Worm (Caenorhabditis elegans) whole organism, L2 larva: ENCODE results near the gene C24A8.5.

Experiments
- C34F6.9 ChIP-seq: fragments of 150-350 bp; optimal IDR thresholded peaks from 2 replicates; lab custom pipeline; 2014; ENCODE audit warnings: missing biosample characterization, missing genetic modification characterization
- R02D3.7 ChIP-seq: fragments of 150-350 bp; optimal IDR thresholded peaks from 2 replicates; lab custom pipeline; 2014; ENCODE audit warnings: missing biosample characterization, missing genetic modification characterization
- ZK546.5 ChIP-seq: sonication (generic microtip); optimal IDR thresholded peaks from 2 replicates; lab custom pipeline; 2017; ENCODE audit warnings: missing biosample characterization, missing genetic modification characterization
- alr-1 ChIP-seq: fragments of 150-350 bp; optimal IDR thresholded peaks from 2 replicates; lab custom pipeline; 2014; ENCODE audit warnings: missing biosample characterization, missing genetic modification characterization
- aly-2 ChIP-seq: fragments of 150-350 bp; optimal IDR thresholded peaks from 2 replicates; lab custom pipeline; 2014; ENCODE audit warnings: missing biosample characterization, missing genetic modification characterization
- ama-1 ChIP-seq: fragments of 150-350 bp; optimal IDR thresholded peaks from 2 replicates; lab custom pipeline; 2018; ENCODE audit warnings: inconsistent platforms
- blmp-1 ChIP-seq: sonication (generic microtip); optimal IDR thresholded peaks from 2 replicates; lab custom pipeline; 2017; ENCODE audit warnings: missing genetic modification characterization, mild to moderate bottlenecking, missing compliant biosample characterization, antibody characterized with exemption, moderate library complexity; ENCODE audit not compliant: insufficient read depth
- ceh-82 ChIP-seq: fragments of 150-350 bp; optimal IDR thresholded peaks from 2 replicates; lab custom pipeline; 2014; ENCODE audit warnings: missing biosample characterization, missing genetic modification characterization
- crh-2 ChIP-seq: sonication (generic microtip); optimal IDR thresholded peaks from 2 replicates; lab custom pipeline; 2017; ENCODE audit warnings: missing biosample characterization, missing genetic modification characterization
- dmd-4 ChIP-seq: sonication (generic microtip); optimal IDR thresholded peaks from 2 replicates; lab custom pipeline; 2017; ENCODE audit warnings: missing biosample characterization, missing genetic modification characterization
- egl-27 ChIP-seq: sonication (generic microtip); optimal IDR thresholded peaks from 3 replicates; lab custom pipeline; 2017; ENCODE audit warnings: missing biosample characterization, missing genetic modification reagents, missing genetic modification characterization
- fos-1 ChIP-seq: fragments of 150-350 bp; optimal IDR thresholded peaks from 2 replicates; lab custom pipeline; 2014; ENCODE audit warnings: missing biosample characterization, missing genetic modification characterization
- lin-11 ChIP-seq: fragments of 150-350 bp; sonication (generic microtip); optimal IDR thresholded peaks from 2 replicates; lab custom pipeline; 2014; ENCODE audit warnings: missing biosample characterization, missing genetic modification characterization, inconsistent platforms, mixed read lengths
- lin-13 ChIP-seq: fragments of 150-350 bp; optimal IDR thresholded peaks from 2 replicates; lab custom pipeline; 2014; ENCODE audit warnings: missing biosample characterization, missing genetic modification reagents, missing genetic modification characterization
- lin-39 ChIP-seq: fragments of 150-350 bp; optimal IDR thresholded peaks from 2 replicates; lab custom pipeline; 2014; ENCODE audit warnings: missing biosample characterization, missing genetic modification reagents, missing genetic modification characterization
- lsy-2 ChIP-seq, 2 experiments: fragments of 150-350 bp in 1 of 2; sonication (generic microtip) in 1 of 2; optimal IDR thresholded peaks; 2 replicates each; lab custom pipeline; 2014 to 2017; ENCODE audit warnings: missing biosample characterization in 2 of 2, missing genetic modification characterization in 2 of 2
- mbf-1 ChIP-seq: sonication (generic microtip); optimal IDR thresholded peaks from 2 replicates; lab custom pipeline; 2017; ENCODE audit warnings: missing biosample characterization, missing genetic modification characterization
- nhr-10 ChIP-seq: sonication (generic microtip); optimal IDR thresholded peaks from 2 replicates; lab custom pipeline; 2017; ENCODE audit warnings: missing biosample characterization, missing genetic modification characterization
- nhr-11 ChIP-seq: fragments of 150-350 bp; optimal IDR thresholded peaks from 2 replicates; lab custom pipeline; 2014; ENCODE audit warnings: missing biosample characterization, missing genetic modification characterization
- nhr-12 ChIP-seq: fragments of 150-350 bp; optimal IDR thresholded peaks from 2 replicates; lab custom pipeline; 2014; ENCODE audit warnings: missing biosample characterization, missing genetic modification characterization
- nhr-21 ChIP-seq: fragments of 150-350 bp; optimal IDR thresholded peaks from 2 replicates; lab custom pipeline; 2014; ENCODE audit warnings: missing biosample characterization, missing genetic modification characterization
- nhr-23 ChIP-seq: fragments of 150-350 bp; optimal IDR thresholded peaks from 2 replicates; lab custom pipeline; 2014; ENCODE audit warnings: missing biosample characterization, missing genetic modification reagents, missing genetic modification characterization
- nhr-237 ChIP-seq: fragments of 150-350 bp; optimal IDR thresholded peaks from 2 replicates; lab custom pipeline; 2014; ENCODE audit warnings: missing biosample characterization, missing genetic modification characterization
- nhr-25 ChIP-seq: fragments of 150-350 bp; sonication (generic microtip); optimal IDR thresholded peaks from 3 replicates; lab custom pipeline; 2014; ENCODE audit warnings: missing biosample characterization, missing genetic modification characterization
- sem-4 ChIP-seq: fragments of 150-350 bp; optimal IDR thresholded peaks from 2 replicates; lab custom pipeline; 2014; ENCODE audit warnings: missing biosample characterization, missing genetic modification reagents, missing genetic modification characterization
- skn-1 ChIP-seq: sonication (generic microtip); optimal IDR thresholded peaks from 2 replicates; lab custom pipeline; 2017; ENCODE audit warnings: missing biosample characterization, missing genetic modification characterization
- sma-3 ChIP-seq: sonication (generic microtip); optimal IDR thresholded peaks from 2 replicates; lab custom pipeline; 2016; ENCODE audit warnings: missing genetic modification reagents, missing genetic modification characterization, missing compliant biosample characterization
- sma-9 ChIP-seq, 2 experiments: fragments of 150-350 bp in 1 of 2; sonication (generic microtip) in 1 of 2; optimal IDR thresholded peaks; 2 replicates each; lab custom pipeline; 2014 to 2016; ENCODE audit warnings: missing genetic modification characterization in 2 of 2, mild to moderate bottlenecking in 1 of 2, missing biosample characterization in 1 of 2, missing compliant biosample characterization in 1 of 2, missing genetic modification reagents in 1 of 2, moderate library complexity in 1 of 2
- snpc-4 ChIP-seq: fragments of 150-350 bp; optimal IDR thresholded peaks from 2 replicates; lab custom pipeline; 2014; ENCODE audit warnings: missing biosample characterization, missing genetic modification characterization
- unc-39 ChIP-seq: fragments of 150-350 bp; optimal IDR thresholded peaks from 2 replicates; lab custom pipeline; 2014; ENCODE audit warnings: missing biosample characterization, missing genetic modification characterization
- unc-62 ChIP-seq: fragments of 150-350 bp; optimal IDR thresholded peaks from 2 replicates; lab custom pipeline; 2014; ENCODE audit warnings: missing biosample characterization, missing genetic modification reagents, missing genetic modification characterization
- ztf-1 ChIP-seq: fragments of 200-800 bp; sonication (Bioruptor generic); conservative IDR thresholded peaks from 2 replicates; pipeline ENCODE4 v1.3.6; 2022; ENCODE audit warnings: missing genetic modification characterization, missing compliant biosample characterization
- ztf-11 ChIP-seq: sonication (generic microtip); optimal IDR thresholded peaks from 2 replicates; lab custom pipeline; 2017; ENCODE audit warnings: missing biosample characterization, missing genetic modification characterization
- ztf-4 ChIP-seq: fragments of 150-350 bp; optimal IDR thresholded peaks from 2 replicates; lab custom pipeline; 2014; ENCODE audit warnings: missing biosample characterization, missing genetic modification characterization

Gene C24A8.5

DNA sequence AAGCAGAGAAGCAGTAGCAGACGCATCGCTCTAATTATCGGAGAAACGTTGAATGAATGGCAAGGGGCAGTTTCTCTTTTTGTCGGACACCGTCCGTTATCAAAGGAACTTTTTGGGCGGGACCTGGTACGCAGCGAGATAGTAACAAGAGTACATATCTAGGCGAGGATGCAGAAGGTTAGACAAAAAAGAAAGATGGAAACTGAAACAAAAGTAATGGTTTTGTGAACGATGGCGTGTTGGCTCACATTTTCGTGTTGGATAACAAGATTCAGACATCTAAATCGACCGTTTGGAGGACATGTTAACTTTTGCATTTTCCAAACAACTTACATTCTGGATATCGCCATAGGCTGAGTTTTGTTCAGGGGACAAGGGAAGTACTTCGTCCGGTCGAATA, 28.8 kb upstream of the C24A8.5 start, which contains the start of gene F14H12.6:
TSS of gene F14H12.6 (minus strand) at position 101 of the 400 bp plus-strand sequence.
- TF ChIP-seq nhr-25 (tag; lab: Kevin White, UChicago) (no peak), fos-1 (no peak), sma-3 (GFP tag; lab: Kevin White, UChicago) (no peak), ztf-1 (no peak), C34F6.9 (no peak)
- TF ChIP-seq, all 48 proteins: peak for 0

DNA sequence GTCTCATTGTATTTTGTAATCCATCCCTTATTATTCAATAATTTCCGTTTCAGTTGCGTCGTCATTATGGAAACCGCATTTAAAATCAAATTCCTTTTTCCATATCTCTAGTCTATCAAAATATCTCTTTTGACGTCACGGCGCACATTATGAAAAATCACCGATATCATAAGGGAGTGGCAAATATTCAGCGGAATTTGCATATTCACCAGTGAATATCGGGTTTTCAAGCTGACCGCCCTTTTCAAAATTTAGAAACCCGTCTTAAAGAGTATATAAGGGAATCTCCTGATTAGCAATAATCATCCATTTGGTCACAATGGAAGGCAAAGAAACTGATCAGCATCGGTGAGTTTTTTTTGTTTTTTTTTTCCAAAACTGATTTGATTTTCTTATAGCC, 24.6 kb upstream of the C24A8.5 start, which contains the start of gene col-165:
TSS of gene col-165 (plus strand) at position 301 of the 400 bp plus-strand sequence.
- TF ChIP-seq blmp-1 (tag; lab: Kevin White, UChicago), result no peak
- TF ChIP-seq dmd-4 (tag; lab: Kevin White, UChicago), result no peak
- TF ChIP-seq lin-13 (GFP tag; lab: Kevin White, UChicago), result no peak
- TF ChIP-seq crh-2, result no peak
- no peak for TF ChIP-seq sma-3 (GFP tag; lab: Kevin White, UChicago)

DNA sequence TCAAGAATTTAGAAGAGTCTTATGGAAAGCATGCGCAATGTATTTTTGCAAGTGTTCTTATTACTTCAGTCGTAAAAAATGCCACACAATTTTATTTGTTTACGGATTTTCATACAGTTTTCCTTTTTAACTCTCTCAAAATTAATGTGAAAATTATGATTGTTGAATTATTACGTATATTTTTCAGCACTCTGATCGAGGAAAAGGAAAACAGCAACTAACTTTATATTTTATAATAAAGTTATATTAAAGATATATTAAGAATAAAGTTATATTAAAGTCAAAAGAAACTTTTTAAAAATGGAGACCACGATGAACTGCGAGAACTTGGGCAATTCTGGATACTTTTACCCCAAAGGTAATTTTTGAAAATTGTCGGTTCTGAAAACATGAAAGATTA, 21.5 kb upstream of the C24A8.5 start, which contains the start of gene F14H12.2:
TSS of gene F14H12.2 (plus strand) at position 301 of the 400 bp plus-strand sequence.
- no peak for TF ChIP-seq skn-1 (tag; lab: Kevin White, UChicago)
- TF ChIP-seq nhr-21 (tag; lab: Kevin White, UChicago), result no peak
- no peak for TF ChIP-seq sma-9 (GFP tag; optimal IDR thresholded peaks at IDR 0.05; lab: Kevin White, UChicago)
- TF ChIP-seq sma-9 (tag; optimal IDR thresholded peaks at IDR 0.05; lab: Kevin White, UChicago), result no peak
- TF ChIP-seq lin-11 (tag; lab: Kevin White, UChicago), result no peak
- TF ChIP-seq lsy-2 (tag; optimal IDR thresholded peaks at IDR 0.05; lab: Kevin White, UChicago), result no peak
- no peak for TF ChIP-seq aly-2 (tag; lab: Kevin White, UChicago)
- no peak for TF ChIP-seq fos-1
- no peak for TF ChIP-seq egl-27 (tag; lab: Kevin White, UChicago)
- TF ChIP-seq ama-1 (lab: Kevin White, UChicago), result no peak

DNA sequence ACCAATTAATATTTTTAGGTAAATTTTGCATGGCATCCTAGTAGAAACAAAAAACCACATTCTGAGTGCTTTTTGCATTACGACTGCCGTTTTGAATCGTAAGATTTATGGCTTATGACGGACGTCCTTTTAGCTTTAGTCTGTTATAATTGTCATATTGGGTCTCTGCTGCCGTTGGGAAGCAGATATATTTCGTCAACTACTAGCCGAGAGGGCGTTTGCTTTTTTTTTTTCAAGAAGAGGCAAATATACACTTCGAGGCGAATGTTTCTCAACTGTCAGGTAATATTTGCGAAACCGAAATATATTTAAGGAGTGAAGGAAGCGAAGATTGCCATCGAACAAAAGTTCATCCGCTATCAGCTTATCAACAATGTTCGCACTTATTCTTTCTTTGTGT, 15.2 kb upstream of the C24A8.5 start, which contains the start of gene F14H12.3:
TSS of gene F14H12.3 (plus strand) at position 301 of the 400 bp plus-strand sequence.
- no peak for TF ChIP-seq ceh-82 (tag; lab: Kevin White, UChicago)
- TF ChIP-seq ztf-1, result no peak
- no peak for TF ChIP-seq nhr-23 (tag; lab: Kevin White, UChicago)
- TF ChIP-seq nhr-237 (tag; lab: Kevin White, UChicago), result no peak
- no peak for TF ChIP-seq snpc-4
- no peak for TF ChIP-seq sma-9 (GFP tag; optimal IDR thresholded peaks at IDR 0.05; lab: Kevin White, UChicago)
- no peak for TF ChIP-seq sma-9 (tag; optimal IDR thresholded peaks at IDR 0.05; lab: Kevin White, UChicago)
- TF ChIP-seq ztf-4 (tag; lab: Kevin White, UChicago), result no peak
- no peak for TF ChIP-seq unc-39 (tag; lab: Kevin White, UChicago)
- TF ChIP-seq ama-1 (lab: Kevin White, UChicago), result no peak
- no peak for TF ChIP-seq sma-3 (GFP tag; lab: Kevin White, UChicago)
- no peak for TF ChIP-seq mbf-1 (tag; lab: Kevin White, UChicago)
- no peak for TF ChIP-seq ztf-11 (tag; lab: Kevin White, UChicago)
- no peak for TF ChIP-seq nhr-21 (tag; lab: Kevin White, UChicago)
- TF ChIP-seq nhr-11 (tag; lab: Kevin White, UChicago), result no peak
- no peak for TF ChIP-seq R02D3.7
- TF ChIP-seq aly-2 (tag; lab: Kevin White, UChicago), result no peak

DNA sequence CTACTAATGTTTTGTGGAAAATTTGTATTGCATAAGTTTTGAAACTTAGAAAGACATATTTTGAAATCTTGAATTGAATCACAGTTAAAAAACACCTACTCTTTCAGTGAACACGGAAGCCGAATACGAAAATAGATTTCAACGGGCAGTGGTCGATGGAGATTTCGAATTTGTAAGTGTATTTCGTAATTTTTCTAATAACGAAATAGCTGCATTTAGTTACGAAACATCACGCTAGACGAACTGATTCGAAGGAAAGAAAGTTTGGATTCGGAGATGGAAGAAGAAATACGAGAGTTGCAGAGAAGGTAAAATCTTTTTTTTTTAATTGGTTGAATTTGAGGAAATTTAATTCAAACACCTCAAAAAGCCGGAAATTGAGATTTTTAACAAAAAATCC, 14.0 kb upstream of the C24A8.5 start:
- TF ChIP-seq R02D3.7, result no peak
- no peak for TF ChIP-seq unc-62 (GFP tag; lab: Kevin White, UChicago)
- no peak for TF ChIP-seq sem-4 (tag; lab: Kevin White, UChicago)
- TF ChIP-seq dmd-4 (tag; lab: Kevin White, UChicago), result no peak
- TF ChIP-seq ZK546.5 (tag; lab: Kevin White, UChicago), result no peak
- TF ChIP-seq lin-39 (tag; lab: Kevin White, UChicago), result no peak
- no peak for TF ChIP-seq C34F6.9
- no peak for TF ChIP-seq lin-13 (GFP tag; lab: Kevin White, UChicago)
- TF ChIP-seq nhr-12 (tag; lab: Kevin White, UChicago), result no peak
- TF ChIP-seq alr-1 (tag; lab: Kevin White, UChicago), result no peak
- TF ChIP-seq snpc-4, result no peak
- no peak for TF ChIP-seq nhr-10 (tag; lab: Kevin White, UChicago)
- no peak for TF ChIP-seq nhr-21 (tag; lab: Kevin White, UChicago)
- TF ChIP-seq nhr-23 (tag; lab: Kevin White, UChicago), result no peak
- TF ChIP-seq, all 48 proteins: peak for 0
